Worm (Caenorhabditis elegans) whole organism, young adult: ENCODE results near the gene spo-11.

Source experiments
- F39B2.1 ChIP-seq: fragments of 200-800 bp; sonication (Bioruptor generic); IDR thresholded peaks from 2 replicates; pipeline ENCODE4 v1.3.6; 2022; ENCODE audit warnings: missing genetic modification reagents, missing genetic modification characterization, missing compliant biosample characterization
- F57A8.1 ChIP-seq: fragments of 200-800 bp; sonication (Bioruptor generic); optimal IDR thresholded peaks from 2 replicates; lab custom pipeline; 2018; ENCODE audit warnings: mild to moderate bottlenecking, missing genetic modification characterization, moderate library complexity, missing compliant biosample characterization
- Y53F4B.3 ChIP-seq: fragments of 200-800 bp; sonication (Bioruptor generic); IDR thresholded peaks from 2 replicates; pipeline ENCODE4 v1.3.6; 2022; ENCODE audit warnings: missing genetic modification reagents, missing genetic modification characterization, missing compliant biosample characterization
- ccch-3 ChIP-seq: fragments of 200-800 bp; sonication (Bioruptor generic); optimal IDR thresholded peaks from 2 replicates; lab custom pipeline; 2018; ENCODE audit warnings: mild to moderate bottlenecking, missing genetic modification characterization, missing compliant biosample characterization
- dpl-1 ChIP-seq: fragments of 150-350 bp; optimal IDR thresholded peaks from 2 replicates; lab custom pipeline; 2014; ENCODE audit warnings: missing biosample characterization, missing genetic modification reagents, missing genetic modification characterization
- egrh-3 ChIP-seq: fragments of 200-800 bp; sonication (Bioruptor generic); IDR thresholded peaks from 2 replicates; pipeline ENCODE4 v1.3.6; 2022; ENCODE audit warnings: missing genetic modification reagents, missing genetic modification characterization, missing compliant biosample characterization
- hmg-20 ChIP-seq: fragments of 200-800 bp; sonication (Bioruptor generic); IDR thresholded peaks from 2 replicates; pipeline ENCODE4 v1.3.6; 2022; ENCODE audit warnings: missing genetic modification reagents, missing genetic modification characterization, missing compliant biosample characterization
- hrde-1 ChIP-seq: sonication (generic microtip); optimal IDR thresholded peaks from 2 replicates; lab custom pipeline; 2016; ENCODE audit warnings: missing genetic modification characterization, mild to moderate bottlenecking, missing compliant biosample characterization, moderate library complexity, missing genotype, missing genetic modification reagents, borderline replicate concordance
- lin-35 ChIP-seq, 3 experiments: fragments of 150-350 bp in 2 of 3; sonication (generic microtip) in 1 of 3; optimal IDR thresholded peaks; 2 replicates each; lab custom pipeline; 2014 to 2018; ENCODE audit warnings: missing biosample characterization in 3 of 3, missing genetic modification characterization in 3 of 3, missing genetic modification reagents in 3 of 3
- nfya-1 ChIP-seq: sonication (generic microtip); optimal IDR thresholded peaks from 2 replicates; lab custom pipeline; 2017; ENCODE audit warnings: antibody characterized with exemption, missing compliant biosample characterization, missing genetic modification characterization, borderline replicate concordance; ENCODE audit not compliant: insufficient read depth
- nhr-80 ChIP-seq: sonication (generic microtip); optimal IDR thresholded peaks from 2 replicates; lab custom pipeline; 2016; ENCODE audit warnings: missing genetic modification characterization, missing compliant biosample characterization
- rcor-1 ChIP-seq: fragments of 200-800 bp; sonication (Bioruptor generic); IDR thresholded peaks from 2 replicates; pipeline ENCODE4 v1.3.6; 2022; ENCODE audit warnings: missing genetic modification reagents, missing genetic modification characterization, missing compliant biosample characterization
- unc-62 ChIP-seq: fragments of 150-350 bp; optimal IDR thresholded peaks from 2 replicates; lab custom pipeline; 2014; ENCODE audit warnings: missing biosample characterization, missing genetic modification reagents, missing genetic modification characterization
- ztf-6 ChIP-seq: fragments of 200-800 bp; sonication (Bioruptor generic); IDR thresholded peaks from 2 replicates; pipeline ENCODE4 v1.3.6; 2022; ENCODE audit warnings: missing genetic modification reagents, missing genetic modification characterization, missing compliant biosample characterization

- TF ChIP-seq rcor-1 (GFP tag; lab: Robert Waterston, UW) (no peak), ccch-3 (no peak), egrh-3 (GFP tag; lab: Robert Waterston, UW) (no peak), hmg-20 (GFP tag; lab: Robert Waterston, UW) (no peak), unc-62 (no peak), Y53F4B.3 (GFP tag; lab: Robert Waterston, UW) (no peak), F39B2.1 (GFP tag; lab: Robert Waterston, UW) (no peak), ztf-6 (GFP tag; lab: Robert Waterston, UW) (no peak), F57A8.1 (no peak), nhr-80 (tag; lab: Kevin White, UChicago) (no peak), hrde-1 (tag; lab: Kevin White, UChicago) (no peak), dpl-1 (GFP tag; lab: Kevin White, UChicago) (no peak), lin-35 (GFP tag; optimal IDR thresholded peaks at IDR 0.05; lab: Kevin White, UChicago) (no peak), nfya-1 (tag; lab: Kevin White, UChicago) (no peak)
Observed at ce11 chrIV:11125200-11125599, 538 bp upstream of the spo-11 start.
